Fruit fly (Drosophila melanogaster) whole organism, prepupa: ENCODE measurements around the gene CG6299.

Source experiments
- Blimp-1 ChIP-seq: fragments of 200-800 bp; sonication (Bioruptor generic); optimal IDR thresholded peaks from 3 replicates; lab custom pipeline; 2017; ENCODE audit warnings: missing biosample characterization, missing genetic modification characterization, mild to moderate bottlenecking, moderate library complexity, missing genetic modification reagents
- CG10631 ChIP-seq: fragments of 200-800 bp; sonication (Bioruptor generic); optimal IDR thresholded peaks from 2 replicates; lab custom pipeline; 2016; ENCODE audit warnings: missing biosample characterization, missing genetic modification characterization
- CG11294 ChIP-seq: fragments of 200-800 bp; sonication (Bioruptor generic); IDR thresholded peaks from 2 replicates; pipeline ENCODE4 v1.3.6; 2022; ENCODE audit warnings: missing biosample characterization, missing genetic modification characterization
- CG11762 ChIP-seq: fragments of 200-800 bp; sonication (Bioruptor generic); optimal IDR thresholded peaks from 3 replicates; lab custom pipeline; 2016; ENCODE audit warnings: missing biosample characterization, missing genetic modification characterization; ENCODE audit not compliant: insufficient read depth
- CG11902 ChIP-seq: fragments of 200-800 bp; sonication (Bioruptor generic); optimal IDR thresholded peaks from 3 replicates; lab custom pipeline; 2016; ENCODE audit warnings: missing biosample characterization, missing genetic modification characterization
- CG15336 ChIP-seq: fragments of 200-800 bp; sonication (Bioruptor generic); IDR thresholded peaks from 2 replicates; pipeline ENCODE4 v1.3.6; 2022; ENCODE audit warnings: missing biosample characterization, missing genetic modification characterization
- CG1621 ChIP-seq: fragments of 200-800 bp; sonication (Bioruptor generic); optimal IDR thresholded peaks from 3 replicates; lab custom pipeline; 2018; ENCODE audit warnings: missing biosample characterization, mild to moderate bottlenecking, missing genetic modification characterization
- CG16779 ChIP-seq: fragments of 200-800 bp; sonication (Bioruptor generic); optimal IDR thresholded peaks from 3 replicates; lab custom pipeline; 2017; ENCODE audit warnings: missing biosample characterization, mild to moderate bottlenecking, missing genetic modification characterization
- CG31627 ChIP-seq: fragments of 200-800 bp; sonication (Bioruptor generic); optimal IDR thresholded peaks from 3 replicates; lab custom pipeline; 2016; ENCODE audit warnings: missing biosample characterization, missing genetic modification characterization
- CG32006 ChIP-seq: fragments of 200-800 bp; sonication (Bioruptor generic); optimal IDR thresholded peaks from 3 replicates; lab custom pipeline; 2017; ENCODE audit warnings: missing biosample characterization, mild to moderate bottlenecking, missing genetic modification characterization
- CG34406 ChIP-seq: fragments of 200-800 bp; sonication (Bioruptor generic); optimal IDR thresholded peaks from 3 replicates; lab custom pipeline; 2016; ENCODE audit warnings: missing biosample characterization, missing genetic modification characterization
- CG3919 ChIP-seq: fragments of 200-800 bp; sonication (Bioruptor generic); optimal IDR thresholded peaks from 3 replicates; lab custom pipeline; 2016; ENCODE audit warnings: missing biosample characterization, missing genetic modification characterization
- CG6276 ChIP-seq: fragments of 200-800 bp; sonication (Bioruptor generic); optimal IDR thresholded peaks from 2 replicates; lab custom pipeline; 2017; ENCODE audit warnings: missing biosample characterization, mild to moderate bottlenecking, missing genetic modification characterization
- CG6792 ChIP-seq: fragments of 200-800 bp; sonication (Bioruptor generic); optimal IDR thresholded peaks from 3 replicates; lab custom pipeline; 2016; ENCODE audit warnings: missing biosample characterization, missing genetic modification characterization
- CG6808 ChIP-seq: fragments of 200-800 bp; sonication (Bioruptor generic); optimal IDR thresholded peaks from 3 replicates; lab custom pipeline; 2017; ENCODE audit warnings: missing biosample characterization, missing genetic modification characterization, mild to moderate bottlenecking, moderate library complexity, missing genetic modification reagents
- CG7368 ChIP-seq: fragments of 200-800 bp; sonication (Bioruptor generic); optimal IDR thresholded peaks from 3 replicates; lab custom pipeline; 2016; ENCODE audit warnings: missing biosample characterization, missing genetic modification characterization
- CG8119 ChIP-seq: fragments of 200-800 bp; sonication (Bioruptor generic); IDR thresholded peaks from 3 replicates; pipeline ENCODE4 v1.3.6; 2022; ENCODE audit warnings: missing biosample characterization, missing genetic modification characterization
- CG8319 ChIP-seq: fragments of 200-800 bp; sonication (Bioruptor generic); optimal IDR thresholded peaks from 3 replicates; lab custom pipeline; 2016; ENCODE audit warnings: missing biosample characterization, missing genetic modification characterization
- CG9139 ChIP-seq: fragments of 200-800 bp; sonication (Bioruptor generic); optimal IDR thresholded peaks from 3 replicates; lab custom pipeline; 2017; ENCODE audit warnings: missing biosample characterization, mild to moderate bottlenecking, missing genetic modification characterization
- Eip75B ChIP-seq: fragments of 200-800 bp; sonication (Bioruptor generic); optimal IDR thresholded peaks from 3 replicates; lab custom pipeline; 2016; ENCODE audit warnings: missing biosample characterization, missing genetic modification characterization
- Eip78C ChIP-seq: fragments of 200-800 bp; sonication (Bioruptor generic); peaks from one replicate; lab custom pipeline; 2016; ENCODE audit warnings: missing biosample characterization, missing genetic modification characterization
- Eip93F ChIP-seq: fragments of 200-800 bp; sonication (Bioruptor generic); optimal IDR thresholded peaks from 2 replicates; lab custom pipeline; 2016; ENCODE audit warnings: missing biosample characterization, mild to moderate bottlenecking, missing genetic modification characterization
- Ets21C ChIP-seq: fragments of 200-800 bp; sonication (Bioruptor generic); optimal IDR thresholded peaks from 3 replicates; lab custom pipeline; 2016; ENCODE audit warnings: missing biosample characterization, missing genetic modification characterization
- Gug ChIP-seq: fragments of 200-800 bp; sonication (Bioruptor generic); IDR thresholded peaks from 2 replicates; pipeline ENCODE4 v1.3.6; 2022; ENCODE audit warnings: missing biosample characterization, missing genetic modification characterization
- Hr38 ChIP-seq: sonication (Bioruptor generic); optimal IDR thresholded peaks from 2 replicates; lab custom pipeline; 2016; ENCODE audit warnings: missing biosample characterization, missing genetic modification characterization
- Hr39 ChIP-seq: fragments of 200-800 bp; sonication (Bioruptor generic); optimal IDR thresholded peaks from 2 replicates; lab custom pipeline; 2016; ENCODE audit warnings: missing biosample characterization, missing genetic modification characterization
- Met ChIP-seq: fragments of 200-800 bp; sonication (Bioruptor generic); optimal IDR thresholded peaks from 3 replicates; lab custom pipeline; 2016; ENCODE audit warnings: missing biosample characterization, missing genetic modification characterization
- OdsH ChIP-seq: fragments of 200-800 bp; sonication (Bioruptor generic); optimal IDR thresholded peaks from 3 replicates; lab custom pipeline; 2016; ENCODE audit warnings: missing biosample characterization, missing genetic modification characterization
- Smox ChIP-seq: fragments of 200-800 bp; sonication (Bioruptor generic); optimal IDR thresholded peaks from 3 replicates; lab custom pipeline; 2016; ENCODE audit warnings: missing biosample characterization, missing genetic modification characterization
- Sox102F ChIP-seq: fragments of 200-800 bp; sonication (Bioruptor generic); optimal IDR thresholded peaks from 2 replicates; lab custom pipeline; 2016; ENCODE audit warnings: missing biosample characterization, mild to moderate bottlenecking, missing genetic modification characterization
- Sox14 ChIP-seq: fragments of 200-800 bp; sonication (Bioruptor generic); optimal IDR thresholded peaks from 3 replicates; lab custom pipeline; 2016; ENCODE audit warnings: missing biosample characterization, missing genetic modification characterization
- Sox15 ChIP-seq: fragments of 200-800 bp; sonication (Bioruptor generic); optimal IDR thresholded peaks from 3 replicates; lab custom pipeline; 2016; ENCODE audit warnings: missing biosample characterization, missing genetic modification characterization
- achi ChIP-seq: fragments of 200-800 bp; sonication (Bioruptor generic); optimal IDR thresholded peaks from 3 replicates; lab custom pipeline; 2016; ENCODE audit warnings: missing biosample characterization, missing genetic modification characterization
- acj6 ChIP-seq: fragments of 200-800 bp; sonication (Bioruptor generic); optimal IDR thresholded peaks from 3 replicates; lab custom pipeline; 2016; ENCODE audit warnings: missing biosample characterization, missing genetic modification characterization
- cyc ChIP-seq: fragments of 200-800 bp; sonication (Bioruptor generic); optimal IDR thresholded peaks from 3 replicates; lab custom pipeline; 2016; ENCODE audit warnings: missing biosample characterization, missing genetic modification characterization
- dac ChIP-seq: fragments of 200-800 bp; sonication (Bioruptor generic); optimal IDR thresholded peaks from 2 replicates; lab custom pipeline; 2017; ENCODE audit warnings: missing biosample characterization, mild to moderate bottlenecking, missing genetic modification characterization
- dsx ChIP-seq: fragments of 200-800 bp; optimal IDR thresholded peaks from 3 replicates; lab custom pipeline; 2019; ENCODE audit warnings: missing biosample characterization, mild to moderate bottlenecking, missing genetic modification characterization, moderate library complexity; ENCODE audit not compliant: poor library complexity, severe bottlenecking
- eg ChIP-seq: fragments of 200-800 bp; sonication (Bioruptor generic); IDR thresholded peaks from 3 replicates; pipeline ENCODE4 v1.3.6; 2022; ENCODE audit warnings: missing biosample characterization, missing genetic modification characterization
- esn ChIP-seq: fragments of 200-800 bp; sonication (Bioruptor generic); optimal IDR thresholded peaks from 2 replicates; lab custom pipeline; 2016; ENCODE audit warnings: missing biosample characterization, mild to moderate bottlenecking, missing genetic modification characterization, moderate library complexity
- fd59A ChIP-seq: fragments of 200-800 bp; sonication (Bioruptor generic); optimal IDR thresholded peaks from 2 replicates; lab custom pipeline; 2017; ENCODE audit warnings: missing biosample characterization, mild to moderate bottlenecking, missing genetic modification characterization, missing genetic modification reagents
- fd85E ChIP-seq: fragments of 200-800 bp; sonication (Bioruptor generic); optimal IDR thresholded peaks from 3 replicates; lab custom pipeline; 2016; ENCODE audit warnings: missing biosample characterization, missing genetic modification characterization
- fkh ChIP-seq: fragments of 200-800 bp; sonication (Bioruptor generic); optimal IDR thresholded peaks from 3 replicates; lab custom pipeline; 2017; ENCODE audit warnings: missing biosample characterization, mild to moderate bottlenecking, missing genetic modification characterization, moderate library complexity
- lz ChIP-seq: fragments of 200-800 bp; sonication (Bioruptor generic); optimal IDR thresholded peaks from 3 replicates; lab custom pipeline; 2016; ENCODE audit warnings: missing biosample characterization, missing genetic modification characterization
- net ChIP-seq: fragments of 200-800 bp; sonication (Bioruptor generic); optimal IDR thresholded peaks from 3 replicates; lab custom pipeline; 2016; ENCODE audit warnings: missing biosample characterization, missing genetic modification characterization
- pdm3 ChIP-seq: fragments of 200-800 bp; sonication (Bioruptor generic); optimal IDR thresholded peaks from 3 replicates; lab custom pipeline; 2016; ENCODE audit warnings: missing biosample characterization, missing genetic modification characterization
- salr ChIP-seq, 2 experiments: fragments of 200-800 bp; sonication (Bioruptor generic); optimal IDR thresholded peaks; 3 replicates each; lab custom pipeline; 2016 to 2018; ENCODE audit warnings: missing biosample characterization in 2 of 2, missing genetic modification characterization in 2 of 2, mild to moderate bottlenecking in 1 of 2
- ss ChIP-seq, 2 experiments: fragments of 200-800 bp; sonication (Bioruptor generic); optimal IDR thresholded peaks; 2 replicates in 1 of 2; 3 replicates in 1 of 2; lab custom pipeline; 2017 to 2018; ENCODE audit warnings: mild to moderate bottlenecking in 2 of 2, missing biosample characterization in 2 of 2, missing genetic modification characterization in 2 of 2, moderate library complexity in 1 of 2
- svp ChIP-seq: fragments of 200-800 bp; sonication (Bioruptor generic); peaks from one replicate; lab custom pipeline; 2016; ENCODE audit warnings: missing biosample characterization, missing genetic modification characterization
- topi ChIP-seq: fragments of 200-800 bp; sonication (Bioruptor generic); optimal IDR thresholded peaks from 3 replicates; lab custom pipeline; 2016; ENCODE audit warnings: missing biosample characterization, missing genetic modification characterization
- vri ChIP-seq: fragments of 200-800 bp; sonication (Bioruptor generic); optimal IDR thresholded peaks from 3 replicates; lab custom pipeline; 2016; ENCODE audit warnings: missing biosample characterization, mild to moderate bottlenecking, missing genetic modification characterization

CG6299 gene

dm6 chrX:15502864-15503263 lies 40.3 kb downstream of the CG6299 start:
- TF ChIP-seq Ets21C (GFP tag; lab: Kevin White, UChicago), result no peak
- TF ChIP-seq CG7368 (GFP tag; lab: Kevin White, UChicago), result no peak
- TF ChIP-seq Blimp-1 (GFP tag; lab: Kevin White, UChicago), result no peak
- TF ChIP-seq svp (GFP tag; lab: Kevin White, UChicago), result peak; percentile 63
- no peak for TF ChIP-seq fkh (GFP tag; lab: Kevin White, UChicago)
- TF ChIP-seq cyc (GFP tag; lab: Kevin White, UChicago), result no peak

- TF ChIP-seq fd85E (GFP tag; lab: Kevin White, UChicago), result no peak
- peak; percentile 43; the same call in 1 of the 3 replicates for TF ChIP-seq CG8119 (GFP tag; lab: Robert Waterston, UW)
- no peak for TF ChIP-seq CG11762 (GFP tag; lab: Kevin White, UChicago)
- TF ChIP-seq topi (GFP tag; lab: Kevin White, UChicago), result peak; percentile 58
- 0 out of 3 replicates have a peak, but pooled peaks have one; percentile 44 for TF ChIP-seq eg (GFP tag; lab: Robert Waterston, UW)
- TF ChIP-seq dac, result no peak
- TF ChIP-seq esn (GFP tag; lab: Kevin White, UChicago), result peak; percentile 70
- TF ChIP-seq CG3919 (GFP tag; lab: Kevin White, UChicago), result no peak
- TF ChIP-seq salr (GFP tag; optimal IDR thresholded peaks at IDR 0.05; lab: Kevin White, UChicago), result no peak
- TF ChIP-seq CG34406 (GFP tag; lab: Kevin White, UChicago), result peak; percentile 41
- TF ChIP-seq Sox14 (GFP tag; lab: Kevin White, UChicago), result peak; percentile 11
- TF ChIP-seq Hr38 (GFP tag; lab: Kevin White, UChicago), result no peak
- peak; percentile 82 for TF ChIP-seq svp (GFP tag; lab: Kevin White, UChicago)
- TF ChIP-seq CG15336 (GFP tag; lab: Robert Waterston, UW), result 0 out of 2 replicates have a peak, but pooled peaks have one; percentile 15
- TF ChIP-seq Eip93F (GFP tag; lab: Kevin White, UChicago), result no peak
- TF ChIP-seq CG6792 (GFP tag; lab: Kevin White, UChicago), result peak; percentile 32
- no peak for TF ChIP-seq Sox15
- no peak for TF ChIP-seq dsx (GFP tag; lab: Kevin White, UChicago)
- TF ChIP-seq OdsH (GFP tag; lab: Kevin White, UChicago), result peak; percentile 29
- no peak for TF ChIP-seq CG6276
- TF ChIP-seq achi (GFP tag; lab: Kevin White, UChicago), result no peak
- peak; percentile 26 for TF ChIP-seq acj6 (GFP tag; lab: Kevin White, UChicago)
- TF ChIP-seq net (GFP tag; lab: Kevin White, UChicago), result no peak
- TF ChIP-seq CG16779, result no peak
- TF ChIP-seq CG11294 (GFP tag; lab: Robert Waterston, UW), result no peak
- TF ChIP-seq Met (GFP tag; lab: Kevin White, UChicago), result peak; percentile 60
- TF ChIP-seq CG10631 (GFP tag; lab: Kevin White, UChicago), result no peak
- TF ChIP-seq cyc (GFP tag; lab: Kevin White, UChicago), result peak; percentile 38
- TF ChIP-seq fd59A, result no peak
- no peak for TF ChIP-seq CG1621
- TF ChIP-seq Smox (GFP tag; lab: Kevin White, UChicago), result peak; percentile 55
- peak; percentile 42 for TF ChIP-seq CG31627 (GFP tag; lab: Kevin White, UChicago)
- peak; percentile 42 for TF ChIP-seq Hr39
- no peak for TF ChIP-seq Eip75B (GFP tag; lab: Kevin White, UChicago)
- TF ChIP-seq pdm3 (GFP tag; lab: Kevin White, UChicago), result peak; percentile 48
- peak; percentile 68 for TF ChIP-seq Eip78C (GFP tag; lab: Kevin White, UChicago)
- peak; percentile 29 for TF ChIP-seq Ets21C (GFP tag; lab: Kevin White, UChicago)
- no peak for TF ChIP-seq CG8319 (GFP tag; lab: Kevin White, UChicago)
- no peak for TF ChIP-seq ss (GFP tag; optimal IDR thresholded peaks at IDR 0.05; lab: Kevin White, UChicago)
- TF ChIP-seq Gug (GFP tag; lab: Robert Waterston, UW), result no peak
- no peak for TF ChIP-seq CG32006 (GFP tag; lab: Kevin White, UChicago)
- TF ChIP-seq CG9139 (GFP tag; lab: Kevin White, UChicago), result no peak
- TF ChIP-seq lz, result peak; percentile 60
- peak; percentile 20 for TF ChIP-seq vri (GFP tag; lab: Kevin White, UChicago)
- peak; percentile 32 for TF ChIP-seq Sox102F (GFP tag; lab: Kevin White, UChicago)
- no peak for TF ChIP-seq CG11902 (GFP tag; lab: Kevin White, UChicago)
- TF ChIP-seq Blimp-1 (GFP tag; lab: Kevin White, UChicago), result no peak
- no peak for TF ChIP-seq CG6808 (GFP tag; lab: Kevin White, UChicago)
Measured at dm6 chrX:15511399-15511798, 48.9 kb downstream of the CG6299 start.
